Fruit fly (Drosophila melanogaster) whole organism, embryonic: ENCODE measurements around the gene CG7483.

ENCODE experiments used
- BEAF-32 ChIP-seq: fragments of 200-800 bp; sonication (Bioruptor generic); optimal IDR thresholded peaks from 3 replicates; lab custom pipeline; 2017; ENCODE audit warnings: missing biosample characterization, missing genetic modification characterization, mild to moderate bottlenecking, moderate library complexity, missing genetic modification reagents
- CG10366 ChIP-seq: fragments of 200-800 bp; sonication (Bioruptor generic); IDR thresholded peaks from 2 replicates; pipeline ENCODE4 v1.3.6; 2022; ENCODE audit warnings: missing biosample characterization, missing genetic modification characterization
- CG10654 ChIP-seq: fragments of 200-800 bp; sonication (Bioruptor generic); optimal IDR thresholded peaks from 2 replicates; lab custom pipeline; 2016; ENCODE audit warnings: missing biosample characterization, missing genetic modification characterization
- CG10979 ChIP-seq: fragments of 200-800 bp; sonication (Bioruptor generic); optimal IDR thresholded peaks from 2 replicates; lab custom pipeline; 2018; ENCODE audit warnings: missing biosample characterization, mild to moderate bottlenecking, missing genetic modification characterization, moderate library complexity
- CG11504 ChIP-seq: fragments of 200-800 bp; sonication (Bioruptor generic); optimal IDR thresholded peaks from 3 replicates; lab custom pipeline; 2019; ENCODE audit warnings: missing biosample characterization, mild to moderate bottlenecking, missing genetic modification characterization, moderate library complexity
- CG11723 ChIP-seq: fragments of 200-800 bp; sonication (Bioruptor generic); optimal IDR thresholded peaks from 2 replicates; lab custom pipeline; 2017; ENCODE audit warnings: missing biosample characterization, mild to moderate bottlenecking, missing genetic modification characterization
- CG14667 ChIP-seq: fragments of 200-800 bp; sonication (Bioruptor generic); IDR thresholded peaks from 2 replicates; pipeline ENCODE4 v1.3.6; 2022; ENCODE audit warnings: missing biosample characterization, missing genetic modification characterization
- CG1602 ChIP-seq: fragments of 200-800 bp; sonication (Bioruptor generic); optimal IDR thresholded peaks from 3 replicates; lab custom pipeline; 2016; ENCODE audit warnings: missing biosample characterization, missing genetic modification characterization
- CG16779 ChIP-seq: fragments of 200-800 bp; sonication (Bioruptor generic); IDR thresholded peaks from 2 replicates; pipeline ENCODE4 v1.3.6; 2022; ENCODE audit warnings: missing biosample characterization, missing genetic modification characterization
- CG30020 ChIP-seq: fragments of 200-800 bp; optimal IDR thresholded peaks from 2 replicates; lab custom pipeline; 2019; ENCODE audit warnings: missing biosample characterization, mild to moderate bottlenecking, missing genetic modification characterization, moderate library complexity
- CG42726 ChIP-seq: fragments of 200-800 bp; sonication (Bioruptor generic); IDR thresholded peaks from 2 replicates; pipeline ENCODE4 v1.3.6; 2022; ENCODE audit warnings: missing biosample characterization, missing genetic modification characterization; ENCODE audit not compliant: partially characterized antibody
- CG4617 ChIP-seq: fragments of 200-800 bp; sonication (Bioruptor generic); optimal IDR thresholded peaks from 3 replicates; lab custom pipeline; 2016; ENCODE audit warnings: missing biosample characterization, missing genetic modification characterization, borderline replicate concordance
- CG4820 ChIP-seq: fragments of 200-800 bp; sonication (Bioruptor generic); optimal IDR thresholded peaks from 3 replicates; lab custom pipeline; 2016; ENCODE audit warnings: missing biosample characterization, missing genetic modification characterization
- CG5180 ChIP-seq: fragments of 200-800 bp; sonication (Bioruptor generic); optimal IDR thresholded peaks from 3 replicates; lab custom pipeline; 2017; ENCODE audit warnings: missing biosample characterization, missing genetic modification characterization, mild to moderate bottlenecking, moderate library complexity, missing genetic modification reagents
- CG7271 ChIP-seq: fragments of 200-800 bp; sonication (Bioruptor generic); optimal IDR thresholded peaks from 2 replicates; lab custom pipeline; 2018; ENCODE audit warnings: missing biosample characterization, mild to moderate bottlenecking, missing genetic modification characterization, moderate library complexity
- CG7839 ChIP-seq: fragments of 200-800 bp; sonication (Bioruptor generic); optimal IDR thresholded peaks from 3 replicates; lab custom pipeline; 2018; ENCODE audit warnings: missing biosample characterization, mild to moderate bottlenecking, missing genetic modification characterization, moderate library complexity
- CG8924 ChIP-seq: fragments of 200-800 bp; optimal IDR thresholded peaks from 3 replicates; lab custom pipeline; 2019; ENCODE audit warnings: missing biosample characterization, mild to moderate bottlenecking, missing genetic modification characterization, moderate library complexity
- CoRest ChIP-seq: fragments of 200-800 bp; sonication (Bioruptor generic); optimal IDR thresholded peaks from 3 replicates; lab custom pipeline; 2018; ENCODE audit warnings: missing biosample characterization, mild to moderate bottlenecking, missing genetic modification characterization, moderate library complexity
- D19B ChIP-seq: fragments of 200-800 bp; sonication (Bioruptor generic); optimal IDR thresholded peaks from 2 replicates; lab custom pipeline; 2017; ENCODE audit warnings: missing biosample characterization, mild to moderate bottlenecking, missing genetic modification characterization
- Dek ChIP-seq: fragments of 200-800 bp; sonication (Bioruptor generic); optimal IDR thresholded peaks from 3 replicates; lab custom pipeline; 2019; ENCODE audit warnings: missing biosample characterization, mild to moderate bottlenecking, missing genetic modification characterization, moderate library complexity
- Dfd ChIP-seq, 2 experiments: fragments of >200 bp; optimal IDR thresholded peaks; 2 replicates each; lab custom pipeline; 2017; ENCODE audit warnings: missing biosample characterization in 2 of 2, missing genetic modification characterization in 2 of 2
- Dll ChIP-seq: fragments of 200-800 bp; sonication (Bioruptor generic); IDR thresholded peaks from 4 replicates; pipeline ENCODE4 v1.3.6; 2022; ENCODE audit warnings: missing biosample characterization, missing genetic modification characterization; ENCODE audit not compliant: partially characterized antibody
- ERR ChIP-seq: fragments of 200-800 bp; sonication (Bioruptor generic); optimal IDR thresholded peaks from 2 replicates; lab custom pipeline; 2016; ENCODE audit warnings: missing biosample characterization, missing genetic modification characterization
- Eip74EF ChIP-seq, 2 experiments: fragments of 200-800 bp in 1 of 2; fragments of >200 bp in 1 of 2; sonication (Bioruptor generic) in 1 of 2; optimal IDR thresholded peaks; 2 replicates each; lab custom pipeline; 2017 to 2019; ENCODE audit warnings: missing biosample characterization in 2 of 2, missing genetic modification characterization in 2 of 2, mild to moderate bottlenecking in 1 of 2, moderate library complexity in 1 of 2
- Hmr ChIP-seq: fragments of 200-800 bp; sonication (Bioruptor generic); optimal IDR thresholded peaks from 3 replicates; lab custom pipeline; 2017; ENCODE audit warnings: mild to moderate bottlenecking, missing biosample characterization, missing genetic modification reagents, missing genetic modification characterization
- Jarid2 ChIP-seq: fragments of 200-800 bp; sonication (Bioruptor generic); optimal IDR thresholded peaks from 3 replicates; lab custom pipeline; 2017; ENCODE audit warnings: mild to moderate bottlenecking, missing biosample characterization, missing genetic modification reagents, missing genetic modification characterization
- MBD-R2 ChIP-seq: fragments of 200-800 bp; sonication (Bioruptor generic); IDR thresholded peaks from 2 replicates; pipeline ENCODE4 v1.3.6; 2022; ENCODE audit warnings: missing biosample characterization, missing genetic modification characterization
- Med ChIP-seq: fragments of 200-800 bp; sonication (Bioruptor generic); peaks from one replicate; lab custom pipeline; 2016; ENCODE audit warnings: missing biosample characterization, missing genetic modification characterization, mild to moderate bottlenecking, inconsistent platforms, moderate library complexity
- Rfx ChIP-seq: fragments of 200-800 bp; sonication (Bioruptor generic); IDR thresholded peaks from 2 replicates; pipeline ENCODE4 v1.3.6; 2022; ENCODE audit warnings: missing biosample characterization, missing genetic modification characterization
- ac ChIP-seq: fragments of 200-800 bp; sonication (Bioruptor generic); optimal IDR thresholded peaks from 3 replicates; lab custom pipeline; 2017; ENCODE audit warnings: missing biosample characterization, mild to moderate bottlenecking, missing genetic modification characterization
- chm ChIP-seq: fragments of 200-800 bp; sonication (Bioruptor generic); IDR thresholded peaks from 2 replicates; pipeline ENCODE4 v1.3.6; 2022; ENCODE audit warnings: missing biosample characterization, missing genetic modification characterization
- crp ChIP-seq, 2 experiments: fragments of 200-800 bp; sonication (Bioruptor generic); optimal IDR thresholded peaks; 2 replicates in 1 of 2; 3 replicates in 1 of 2; lab custom pipeline; 2017; ENCODE audit warnings: missing biosample characterization in 2 of 2, missing genetic modification characterization in 2 of 2, mild to moderate bottlenecking in 1 of 2, moderate library complexity in 1 of 2
- gfzf ChIP-seq: fragments of 200-800 bp; sonication (Bioruptor generic); optimal IDR thresholded peaks from 2 replicates; lab custom pipeline; 2016; ENCODE audit warnings: missing biosample characterization, mild to moderate bottlenecking, missing genetic modification characterization, moderate library complexity
- insv ChIP-seq, 2 experiments: fragments of 200-800 bp; sonication (Bioruptor generic); optimal IDR thresholded peaks; 3 replicates each; lab custom pipeline; 2016 to 2018; ENCODE audit warnings: missing biosample characterization in 2 of 2, missing genetic modification characterization in 2 of 2
- kay ChIP-seq: fragments of 200-800 bp; sonication (Bioruptor generic); optimal IDR thresholded peaks from 2 replicates; lab custom pipeline; 2016; ENCODE audit warnings: missing biosample characterization, missing genetic modification characterization
- phol ChIP-seq: fragments of 200-800 bp; sonication (Bioruptor generic); optimal IDR thresholded peaks from 3 replicates; lab custom pipeline; 2018; ENCODE audit warnings: missing biosample characterization, mild to moderate bottlenecking, missing genetic modification characterization, moderate library complexity
- ranshi ChIP-seq: fragments of 200-800 bp; sonication (Bioruptor generic); IDR thresholded peaks from 2 replicates; pipeline ENCODE4 v1.3.6; 2022; ENCODE audit warnings: missing biosample characterization, missing genetic modification characterization
- row ChIP-seq: fragments of 200-800 bp; sonication (Bioruptor generic); IDR thresholded peaks from 3 replicates; pipeline ENCODE4 v1.3.6; 2022; ENCODE audit warnings: missing biosample characterization, missing genetic modification characterization
- run ChIP-seq: fragments of 200-800 bp; sonication (Bioruptor generic); optimal IDR thresholded peaks from 3 replicates; lab custom pipeline; 2018; ENCODE audit warnings: missing biosample characterization, mild to moderate bottlenecking, missing genetic modification characterization
- salm ChIP-seq: fragments of 200-800 bp; sonication (Bioruptor generic); optimal IDR thresholded peaks from 2 replicates; lab custom pipeline; 2018; ENCODE audit warnings: missing biosample characterization, mild to moderate bottlenecking, missing genetic modification characterization
- slbo ChIP-seq: fragments of 200-800 bp; sonication (Bioruptor generic); IDR thresholded peaks from 2 replicates; pipeline ENCODE4 v1.3.6; 2022; ENCODE audit warnings: missing biosample characterization, missing genetic modification characterization
- sob ChIP-seq: fragments of 200-800 bp; sonication (Bioruptor generic); IDR thresholded peaks from 2 replicates; pipeline ENCODE4 v1.3.6; 2022; ENCODE audit warnings: missing biosample characterization, missing genetic modification characterization
- ssp ChIP-seq: fragments of 200-800 bp; sonication (Bioruptor generic); IDR thresholded peaks from 2 replicates; pipeline ENCODE4 v1.3.6; 2022; ENCODE audit warnings: missing biosample characterization, missing genetic modification characterization
- trh ChIP-seq: fragments of 200-800 bp; sonication (Bioruptor generic); optimal IDR thresholded peaks from 2 replicates; lab custom pipeline; 2016; ENCODE audit warnings: missing biosample characterization, missing genetic modification characterization
- tup ChIP-seq: fragments of 200-800 bp; sonication (Bioruptor generic); optimal IDR thresholded peaks from 2 replicates; lab custom pipeline; 2016; ENCODE audit warnings: missing biosample characterization, mild to moderate bottlenecking, missing genetic modification characterization, moderate library complexity
- wor ChIP-seq: fragments of 200-800 bp; sonication (Bioruptor generic); IDR thresholded peaks from 2 replicates; pipeline ENCODE4 v1.3.6; 2022; ENCODE audit warnings: missing biosample characterization, missing genetic modification characterization
- zen ChIP-seq: fragments of 200-800 bp; sonication (Bioruptor generic); optimal IDR thresholded peaks from 3 replicates; lab custom pipeline; 2018; ENCODE audit warnings: missing biosample characterization, mild to moderate bottlenecking, missing genetic modification characterization, moderate library complexity

CG7483 gene

DNA sequence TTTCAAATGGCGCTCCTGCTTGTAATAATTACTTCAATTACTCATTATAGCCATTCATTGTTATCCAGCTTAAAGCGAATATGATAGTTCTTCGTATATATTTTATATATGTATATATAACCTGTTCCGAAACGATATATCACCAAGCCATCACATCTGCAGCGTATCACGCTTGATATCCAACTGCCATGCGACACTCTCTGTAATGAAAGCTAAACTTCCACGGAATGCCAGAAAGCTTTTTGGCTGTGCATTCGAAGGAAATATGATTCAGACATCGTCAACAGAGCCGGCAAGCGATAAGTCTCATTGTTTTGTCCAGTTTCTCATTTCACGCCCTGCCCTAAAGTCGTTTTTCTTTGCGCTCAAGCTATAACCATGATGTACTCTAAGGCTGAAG, 45.0 kb downstream of the CG7483 start:
- TF ChIP-seq insv (GFP tag; optimal IDR thresholded peaks at IDR 0.05; lab: Kevin White, UChicago) (peak in 1 of 2 experiments; percentile 31), trh (GFP tag; lab: Kevin White, UChicago) (no peak), CG16779 (GFP tag; lab: Robert Waterston, UW) (no peak), CG14667 (no peak), tup (GFP tag; lab: Kevin White, UChicago) (no peak)

DNA sequence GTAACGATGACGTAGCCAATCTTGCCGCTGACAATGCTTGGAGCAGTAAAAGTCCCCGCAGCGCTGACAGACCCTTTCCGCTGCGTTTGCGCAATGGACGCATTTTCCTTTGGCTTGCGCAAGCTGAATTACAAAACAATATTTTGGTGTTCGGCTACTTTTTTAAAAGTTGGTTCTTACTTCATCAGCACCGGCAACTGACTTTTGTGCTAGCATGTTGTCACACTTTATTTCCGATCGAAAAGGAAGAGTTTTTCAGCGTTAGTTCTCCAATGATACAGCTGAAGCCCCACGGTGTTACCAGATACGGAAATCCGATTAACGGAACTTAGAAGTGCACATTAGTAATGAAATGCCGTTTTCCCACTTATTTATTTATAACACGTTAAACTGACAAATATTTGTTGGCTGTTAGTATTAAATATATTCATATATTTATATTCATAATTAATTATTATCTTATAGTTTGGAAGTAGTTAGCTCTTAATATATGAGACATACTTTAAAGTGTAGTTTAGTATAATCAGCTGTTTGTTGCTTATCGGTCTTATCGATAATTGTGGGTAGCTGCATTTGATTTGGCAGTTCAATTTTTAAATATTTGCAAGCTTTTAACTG, 49.4 kb downstream of the CG7483 start, which contains the start of the genes Veneno and CG7963:
Veneno (minus strand) TSS at position 296 of the 618 bp plus-strand sequence.
CG7963 (plus strand) TSS at position 568 of the 618 bp plus-strand sequence.
- TF ChIP-seq Hmr (GFP tag; lab: Kevin White, UChicago) = peak; percentile 39
- no peak for TF ChIP-seq chm (GFP tag; lab: Robert Waterston, UW)
- peak in 1 of 2 experiments; percentile 3 for TF ChIP-seq Dfd (GFP tag; optimal IDR thresholded peaks at IDR 0.05; lab: Kevin White, UChicago)
- TF ChIP-seq CG7271 (tag; lab: Kevin White, UChicago) = peak; percentile 24
- peak; percentile 61 for TF ChIP-seq CoRest (tag; lab: Kevin White, UChicago)
- peak; percentile 25 to 87 for TF ChIP-seq crp (GFP tag; optimal IDR thresholded peaks at IDR 0.05; lab: Kevin White, UChicago)
- TF ChIP-seq D19B (GFP tag; lab: Kevin White, UChicago) = peak; percentile 3
- TF ChIP-seq CG1602 (GFP tag; lab: Kevin White, UChicago) = peak; percentile 20
- peak; percentile 65 for TF ChIP-seq CG4617 (GFP tag; lab: Kevin White, UChicago)
- no peak for TF ChIP-seq CG5180 (GFP tag; lab: Kevin White, UChicago)
- TF ChIP-seq slbo (GFP tag; lab: Robert Waterston, UW) = no peak
- peak; percentile 35; the same call in 1 of the 4 replicates for TF ChIP-seq Dll
- TF ChIP-seq wor (GFP tag; lab: Robert Waterston, UW) = no peak
- no peak for TF ChIP-seq kay (GFP tag; lab: Kevin White, UChicago)
- TF ChIP-seq row (GFP tag; lab: Robert Waterston, UW) = peak; percentile 72
- TF ChIP-seq sob = 0 out of 2 replicates have a peak, but pooled peaks have one; percentile 35
- TF ChIP-seq CG4820 (GFP tag; lab: Kevin White, UChicago) = peak; percentile 18
- peak; percentile 25 for TF ChIP-seq zen
- peak; percentile 64 for TF ChIP-seq CG11504
- no peak for TF ChIP-seq ERR (GFP tag; lab: Kevin White, UChicago)
- no peak for TF ChIP-seq CG10366
- TF ChIP-seq MBD-R2 (GFP tag; lab: Robert Waterston, UW) = peak; percentile 60
- peak; percentile 54 for TF ChIP-seq phol (tag; lab: Kevin White, UChicago)
- peak; percentile 38 for TF ChIP-seq BEAF-32 (GFP tag; lab: Kevin White, UChicago)
- peak; percentile 28 for TF ChIP-seq CG10979
- no peak for TF ChIP-seq salm (tag; lab: Kevin White, UChicago)
- TF ChIP-seq CG8924 (tag; lab: Kevin White, UChicago) = peak; percentile 31
- peak; percentile 93 for TF ChIP-seq CG30020 (tag; lab: Kevin White, UChicago)
- peak; percentile 47 for TF ChIP-seq Rfx (GFP tag; lab: Robert Waterston, UW)
- 0 out of 2 replicates have a peak, but pooled peaks have one; percentile 25 for TF ChIP-seq CG42726 (GFP tag; lab: Robert Waterston, UW)
- TF ChIP-seq Eip74EF (GFP tag; optimal IDR thresholded peaks at IDR 0.05; lab: Kevin White, UChicago) = peak in 1 of 2 experiments; percentile 6
- TF ChIP-seq CG11723 (GFP tag; lab: Kevin White, UChicago) = no peak
- no peak for TF ChIP-seq Jarid2
- TF ChIP-seq run = no peak
- TF ChIP-seq Med = peak; percentile 24
- peak; percentile 69 for TF ChIP-seq gfzf (GFP tag; lab: Kevin White, UChicago)
- TF ChIP-seq Dek (tag; lab: Kevin White, UChicago) = peak; percentile 5
- peak; percentile 57 for TF ChIP-seq CG7839
- TF ChIP-seq CG10654 (GFP tag; lab: Kevin White, UChicago) = peak; percentile 4
- peak; percentile 97 for TF ChIP-seq ssp (GFP tag; lab: Robert Waterston, UW)
- TF ChIP-seq ac (GFP tag; lab: Kevin White, UChicago) = no peak
- TF ChIP-seq ranshi (GFP tag; lab: Robert Waterston, UW) = no peak
